Fruit fly (Drosophila melanogaster) whole organism: ENCODE measurements around the gene CG34247.

Source experiments
- Dll ChIP-seq: fragments of >200 bp; optimal IDR thresholded peaks from 2 replicates; lab custom pipeline; 2017
- EcR ChIP-seq, 2 experiments: fragments of >200 bp; optimal IDR thresholded peaks; 2 replicates each; lab custom pipeline; 2017; ENCODE audit warnings: missing biosample characterization in 2 of 2, missing genetic modification characterization in 2 of 2, missing genetic modification reagents in 2 of 2
- pan ChIP-seq: fragments of >200 bp; optimal IDR thresholded peaks from 2 replicates; lab custom pipeline; 2017
- psq ChIP-seq: fragments of >200 bp; optimal IDR thresholded peaks from 2 replicates; lab custom pipeline; 2017
- usp ChIP-seq: fragments of >200 bp; optimal IDR thresholded peaks from 2 replicates; lab custom pipeline; 2017; ENCODE audit warnings: missing biosample characterization, missing genetic modification characterization, mixed read lengths

DNA sequence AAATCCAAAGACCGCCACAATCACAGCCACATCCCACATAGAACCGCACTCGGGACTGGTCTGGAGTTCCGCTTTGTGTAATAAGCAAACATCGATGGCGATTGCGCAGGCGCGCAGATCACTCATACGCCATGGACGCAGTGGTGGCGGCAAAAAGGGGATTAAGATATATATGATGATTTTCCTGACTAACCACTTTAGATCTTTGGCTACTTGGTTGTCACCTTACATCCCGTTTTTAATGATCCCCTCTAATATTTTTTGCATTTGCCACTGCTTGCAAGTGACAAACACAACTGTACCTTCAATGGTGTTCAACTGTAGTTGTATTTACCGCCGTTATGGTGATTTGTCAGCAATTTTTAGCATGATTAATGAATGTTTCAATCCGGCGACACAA lies 48.6 kb upstream of the CG34247 start:
- TF ChIP-seq psq (lab: Kevin White, UChicago), result no peak
- no peak for TF ChIP-seq EcR (GFP tag; optimal IDR thresholded peaks at IDR 0.05; lab: Kevin White, UChicago)
- TF ChIP-seq usp (GFP tag; lab: Kevin White, UChicago), result no peak
- no peak for TF ChIP-seq Dll (lab: Kevin White, UChicago)
- no peak for TF ChIP-seq pan (lab: Kevin White, UChicago)
